Worm (Caenorhabditis elegans): ENCODE data around the gene dnsn-1.
A peak's percentile ranks its signal among the peaks of the same experiment; 100 is the strongest.

Gene dnsn-1

ce11 chrII:400167-400566, 10.6 kb downstream of the dnsn-1 start:
- peak; percentile 81 for TF ChIP-seq unc-42 (tag; optimal IDR thresholded peaks at IDR 0.05)
- no peak for TF ChIP-seq elt-4 (tag; optimal IDR thresholded peaks at IDR 0.05)

DNA sequence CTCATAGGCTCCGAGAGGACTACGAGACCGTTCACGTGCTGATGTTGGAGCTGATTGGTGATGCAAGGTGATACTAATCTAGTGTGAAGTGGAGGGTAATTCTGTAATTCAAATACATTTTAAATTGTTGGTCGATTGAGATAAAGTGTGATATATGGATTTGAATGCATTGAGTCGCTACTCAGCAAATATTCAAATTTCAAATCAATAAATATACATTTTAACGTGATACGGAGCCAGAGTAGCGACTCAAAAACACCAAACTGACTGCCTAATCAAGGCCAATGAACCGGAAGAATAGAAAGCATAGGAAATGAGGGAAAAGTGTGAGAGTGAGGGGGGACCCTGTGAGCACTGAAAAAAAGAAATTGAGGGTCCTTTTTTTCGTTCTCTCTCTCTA, 11.4 kb downstream of the dnsn-1 start, which contains the start of gene C03H5.6:
C03H5.6 (minus strand) TSS at position 101 of the 400 bp plus-strand sequence.
- TF ChIP-seq dve-1 (tag; optimal IDR thresholded peaks at IDR 0.05) (no peak), elt-4 (tag; optimal IDR thresholded peaks at IDR 0.05) (no peak), Y22D7AL.16 (tag; optimal IDR thresholded peaks at IDR 0.05) (no peak), K02D7.2 (tag; optimal IDR thresholded peaks at IDR 0.05) (no peak), gmeb-2 (tag; optimal IDR thresholded peaks at IDR 0.05) (no peak), ceh-48 (tag; optimal IDR thresholded peaks at IDR 0.05) (no peak), pat-9 (tag; optimal IDR thresholded peaks at IDR 0.05) (no peak), ceh-24 (tag; optimal IDR thresholded peaks at IDR 0.05) (no peak), K09A11.1 (tag; optimal IDR thresholded peaks at IDR 0.05; ENCODE audit: insufficient read depth) (no peak), pax-1 (tag; optimal IDR thresholded peaks at IDR 0.05) (no peak), zip-5 (tag; optimal IDR thresholded peaks at IDR 0.05) (no peak), npax-4 (tag; optimal IDR thresholded peaks at IDR 0.05) (no peak), unc-3 (GFP tag; conservative IDR thresholded peaks at IDR 0.05) (no peak), unc-3 (tag; optimal IDR thresholded peaks at IDR 0.05) (no peak), nhr-232 (tag; optimal IDR thresholded peaks at IDR 0.05) (no peak), sox-2 (GFP tag; IDR thresholded peaks at IDR 0.05) (no peak), sdc-2 (tag; optimal IDR thresholded peaks at IDR 0.05) (no peak), ztf-16 (tag; optimal IDR thresholded peaks at IDR 0.05) (no peak), hlh-8 (tag; optimal IDR thresholded peaks at IDR 0.05) (no peak), hlh-30 (tag; optimal IDR thresholded peaks at IDR 0.05; ENCODE audit: insufficient read depth) (no peak)

ce11 chrII:388533-388932, 22.2 kb downstream of the dnsn-1 start, which contains the start of gene nstp-4:
TSS of gene nstp-4 (plus strand) at chrII:388833.
- TF ChIP-seq eyg-1 (tag; optimal IDR thresholded peaks at IDR 0.05) = no peak
- TF ChIP-seq lin-11 (tag; optimal IDR thresholded peaks at IDR 0.05) = no peak

DNA sequence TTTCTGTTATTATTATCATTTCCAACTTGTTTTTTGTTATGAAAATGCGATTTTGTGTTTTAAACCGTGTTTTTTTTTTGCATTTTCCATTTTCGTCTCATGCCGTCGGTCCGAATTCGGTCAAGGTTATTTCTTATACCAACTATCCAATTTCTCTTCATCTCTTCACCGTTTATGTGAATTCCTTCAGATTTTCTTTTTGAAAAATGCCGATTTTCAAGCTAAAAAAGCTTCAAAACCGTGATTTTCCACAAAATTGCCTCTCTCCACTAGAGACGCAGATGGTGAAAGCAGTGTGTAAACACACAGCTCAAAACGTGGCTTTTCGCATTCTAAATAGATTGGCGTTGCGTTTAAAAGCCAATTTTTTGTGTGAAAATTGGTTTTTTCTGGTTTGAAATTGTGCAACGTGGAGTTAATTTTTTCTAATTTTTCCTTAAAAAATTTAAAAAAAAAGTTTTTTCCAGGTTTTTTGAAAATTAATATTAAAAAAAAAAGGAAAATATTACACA, 22.8 kb downstream of the dnsn-1 start:
- TF ChIP-seq mec-3 (tag; optimal IDR thresholded peaks at IDR 0.05; ENCODE audit: borderline replicate concordance) = no peak
- peak; percentile 15 for TF ChIP-seq elt-2 (tag; optimal IDR thresholded peaks at IDR 0.05)

ce11 chrII:385957-386356, 24.8 kb downstream of the dnsn-1 start, which contains the start of gene C03H5.3:
TSS of gene C03H5.3 (plus strand) at chrII:386088.
- TF ChIP-seq ceh-6 (GFP tag; optimal IDR thresholded peaks at IDR 0.05) (no peak), pha-2 (tag; optimal IDR thresholded peaks at IDR 0.05) (no peak), pax-1 (tag; optimal IDR thresholded peaks at IDR 0.05) (no peak), sox-4 (tag; optimal IDR thresholded peaks at IDR 0.05) (no peak), unc-55 (GFP tag; optimal IDR thresholded peaks at IDR 0.05) (no peak), ceh-19 (GFP tag; optimal IDR thresholded peaks at IDR 0.05) (no peak), che-1 (tag; optimal IDR thresholded peaks at IDR 0.05) (no peak), tbx-7 (tag; optimal IDR thresholded peaks at IDR 0.05) (no peak), dmd-4 (tag; optimal IDR thresholded peaks at IDR 0.05; ENCODE audit: borderline replicate concordance) (no peak), eyg-1 (tag; optimal IDR thresholded peaks at IDR 0.05) (no peak), pqm-1 (tag; optimal IDR thresholded peaks at IDR 0.05) (no peak), lin-11 (tag; optimal IDR thresholded peaks at IDR 0.05) (no peak), pha-4 (tag; optimal IDR thresholded peaks at IDR 0.05) (no peak), F13H6.1 (tag; optimal IDR thresholded peaks at IDR 0.05) (no peak), ceh-48 (tag; optimal IDR thresholded peaks at IDR 0.05) (no peak), madf-2 (tag; optimal IDR thresholded peaks at IDR 0.05) (no peak)

All from whole organism, late embryonic.